Fruit fly (Drosophila melanogaster): Measurements from ENCODE around the gene comm2.

dm6 chr3L:15655910-15656309 is 43.7 kb downstream of the comm2 start, which contains the start of gene Eig71Ee:
- TF ChIP-seq CG16779 (tag; optimal IDR thresholded peaks at IDR 0.05), result no peak
- TF ChIP-seq CG10669 (GFP tag; optimal IDR thresholded peaks at IDR 0.05), result no peak
- no peak for TF ChIP-seq CG3032 (tag; optimal IDR thresholded peaks at IDR 0.05)
- no peak for TF ChIP-seq svp (GFP tag)
- no peak for TF ChIP-seq CG31627 (GFP tag; optimal IDR thresholded peaks at IDR 0.05)
- TF ChIP-seq CG11762 (GFP tag; optimal IDR thresholded peaks at IDR 0.05; ENCODE audit: insufficient read depth), result no peak

All from whole organism, prepupa.